Worm (Caenorhabditis elegans) whole organism, young adult: ENCODE results near the gene T05A8.6.
"Not testable (repeated sequence)": the region's sequence is repeated elsewhere in the genome, so short reads cannot be mapped to it uniquely, and the experiment has no call there.

Experiments
- B0019.2 ChIP-seq: fragments of 200-800 bp; sonication (Bioruptor generic); conservative IDR thresholded peaks from 2 replicates; pipeline ENCODE4 v1.3.6; 2022; ENCODE audit warnings: missing genetic modification reagents, missing genetic modification characterization, missing compliant biosample characterization
- D2030.7 ChIP-seq: fragments of 200-800 bp; sonication (Bioruptor generic); IDR thresholded peaks from 2 replicates; pipeline ENCODE4 v1.3.6; 2022; ENCODE audit warnings: missing genetic modification reagents, missing genetic modification characterization, missing compliant biosample characterization
- F37B4.10 ChIP-seq: fragments of 200-800 bp; sonication (Bioruptor generic); IDR thresholded peaks from 2 replicates; pipeline ENCODE4 v1.3.6; 2022; ENCODE audit warnings: missing genetic modification characterization, missing compliant biosample characterization
- F49E8.2 ChIP-seq: sonication (generic microtip); optimal IDR thresholded peaks from 3 replicates; lab custom pipeline; 2017; ENCODE audit warnings: missing genetic modification characterization, mild to moderate bottlenecking, missing compliant biosample characterization, antibody characterized with exemption, moderate library complexity; ENCODE audit not compliant: insufficient read depth
- F52B5.7 ChIP-seq: sonication (generic microtip); optimal IDR thresholded peaks from 2 replicates; lab custom pipeline; 2016; ENCODE audit warnings: mild to moderate bottlenecking, missing genetic modification characterization, missing compliant biosample characterization
- aptf-2 ChIP-seq: fragments of 200-800 bp; sonication (Bioruptor generic); conservative IDR thresholded peaks from 2 replicates; pipeline ENCODE4 v1.3.6; 2022; ENCODE audit warnings: missing genetic modification reagents, missing genetic modification characterization, missing compliant biosample characterization
- bed-2 ChIP-seq: fragments of 200-800 bp; sonication (Bioruptor generic); IDR thresholded peaks from 2 replicates; pipeline ENCODE4 v1.3.6; 2022; ENCODE audit warnings: missing genetic modification reagents, missing genetic modification characterization, missing compliant biosample characterization
- cebp-2 ChIP-seq: fragments of 200-800 bp; sonication (Bioruptor generic); IDR thresholded peaks from 2 replicates; pipeline ENCODE4 v1.3.6; 2022; ENCODE audit warnings: missing genetic modification characterization, missing compliant biosample characterization
- ceh-27 ChIP-seq: fragments of 200-800 bp; sonication (Bioruptor generic); optimal IDR thresholded peaks from 2 replicates; lab custom pipeline; 2018; ENCODE audit warnings: mild to moderate bottlenecking, missing genetic modification characterization, moderate library complexity, missing compliant biosample characterization
- ceh-40 ChIP-seq: fragments of 200-800 bp; sonication (Bioruptor generic); IDR thresholded peaks from 2 replicates; pipeline ENCODE4 v1.3.6; 2022; ENCODE audit warnings: missing genetic modification characterization, missing compliant biosample characterization
- ceh-79 ChIP-seq: sonication (generic microtip); optimal IDR thresholded peaks from 2 replicates; lab custom pipeline; 2017; ENCODE audit warnings: mild to moderate bottlenecking, missing genetic modification characterization, missing compliant biosample characterization
- die-1 ChIP-seq: sonication (generic microtip); optimal IDR thresholded peaks from 2 replicates; lab custom pipeline; 2016; ENCODE audit warnings: missing genotype, mild to moderate bottlenecking, missing genetic modification characterization, missing compliant biosample characterization
- efl-1 ChIP-seq: fragments of 150-350 bp; optimal IDR thresholded peaks from 2 replicates; lab custom pipeline; 2014; ENCODE audit warnings: missing biosample characterization, missing genetic modification reagents, missing genetic modification characterization
- hrde-1 ChIP-seq: sonication (generic microtip); optimal IDR thresholded peaks from 2 replicates; lab custom pipeline; 2016; ENCODE audit warnings: missing genetic modification characterization, mild to moderate bottlenecking, missing compliant biosample characterization, moderate library complexity, missing genotype, missing genetic modification reagents, borderline replicate concordance
- lin-26 ChIP-seq: fragments of 200-800 bp; sonication (Bioruptor generic); IDR thresholded peaks from 2 replicates; pipeline ENCODE4 v1.3.6; 2022; ENCODE audit warnings: missing genetic modification reagents, missing genetic modification characterization, missing compliant biosample characterization
- lin-35 ChIP-seq, 3 experiments: fragments of 150-350 bp in 2 of 3; sonication (generic microtip) in 1 of 3; optimal IDR thresholded peaks; 2 replicates each; lab custom pipeline; 2014 to 2018; ENCODE audit warnings: missing biosample characterization in 3 of 3, missing genetic modification characterization in 3 of 3, missing genetic modification reagents in 3 of 3
- lsy-27 ChIP-seq: sonication (generic microtip); optimal IDR thresholded peaks from 2 replicates; lab custom pipeline; 2017; ENCODE audit warnings: missing genetic modification characterization, mild to moderate bottlenecking, missing compliant biosample characterization, antibody characterized with exemption, missing genotype, borderline replicate concordance; ENCODE audit not compliant: insufficient read depth
- pbrm-1 ChIP-seq: fragments of 200-800 bp; sonication (Bioruptor generic); IDR thresholded peaks from 2 replicates; pipeline ENCODE4 v1.3.6; 2022; ENCODE audit warnings: missing genetic modification reagents, missing genetic modification characterization, missing compliant biosample characterization
- sea-2 ChIP-seq: fragments of 200-800 bp; sonication (Bioruptor generic); IDR thresholded peaks from 2 replicates; pipeline ENCODE4 v1.3.6; 2022; ENCODE audit warnings: missing genetic modification characterization, missing compliant biosample characterization
- somi-1 ChIP-seq: fragments of 200-800 bp; sonication (Bioruptor generic); optimal IDR thresholded peaks from 2 replicates; lab custom pipeline; 2018; ENCODE audit warnings: mild to moderate bottlenecking, missing genetic modification characterization, missing compliant biosample characterization
- tbx-9 ChIP-seq: sonication (generic microtip); optimal IDR thresholded peaks from 2 replicates; lab custom pipeline; 2016; ENCODE audit warnings: borderline replicate concordance, missing genetic modification characterization, inconsistent platforms, missing compliant biosample characterization
- zfh-2 ChIP-seq: fragments of 200-800 bp; sonication (Bioruptor generic); conservative IDR thresholded peaks from 2 replicates; pipeline ENCODE4 v1.3.6; 2022; ENCODE audit warnings: missing genetic modification reagents, missing genetic modification characterization, missing compliant biosample characterization
- ztf-25 ChIP-seq: fragments of 200-800 bp; sonication (Bioruptor generic); IDR thresholded peaks from 2 replicates; pipeline ENCODE4 v1.3.6; 2022; ENCODE audit warnings: missing genetic modification reagents, missing genetic modification characterization, missing compliant biosample characterization

The T05A8.6 gene

ce11 chrII:2692476-2692875 is 47.0 kb downstream of the T05A8.6 start, which contains the start of gene set-11:
TSS of gene set-11 (minus strand) at chrII:2692576.
- TF ChIP-seq sea-2 (GFP tag; lab: Robert Waterston, UW) (no peak), somi-1 (GFP tag; lab: Kevin White, UChicago) (no peak), hrde-1 (tag; lab: Kevin White, UChicago) (no peak), tbx-9 (tag; lab: Kevin White, UChicago) (no peak), efl-1 (GFP tag; lab: Kevin White, UChicago) (no peak)

- TF ChIP-seq aptf-2 (GFP tag; lab: Robert Waterston, UW) (no peak), ztf-25 (GFP tag; lab: Robert Waterston, UW) (no peak), F52B5.7 (tag; lab: Kevin White, UChicago) (no peak), bed-2 (GFP tag; lab: Robert Waterston, UW) (no peak), B0019.2 (GFP tag; lab: Robert Waterston, UW) (no peak), ceh-27 (GFP tag; lab: Kevin White, UChicago) (no peak), F49E8.2 (tag; lab: Kevin White, UChicago) (no peak), cebp-2 (no peak), lin-26 (GFP tag; lab: Robert Waterston, UW) (no peak), die-1 (tag; lab: Kevin White, UChicago) (no peak), D2030.7 (GFP tag; lab: Robert Waterston, UW) (no peak), ceh-40 (no peak), lin-35 (GFP tag; optimal IDR thresholded peaks at IDR 0.05; lab: Kevin White, UChicago) (no peak), zfh-2 (GFP tag; lab: Robert Waterston, UW) (no peak), lsy-27 (tag; lab: Kevin White, UChicago) (no peak)
Observed at ce11 chrII:2690080-2690479, 49.4 kb downstream of the T05A8.6 start, which contains the start of gene nspf-3. TSS of gene nspf-3 (minus strand) at chrII:2690180.

ce11 chrII:2688616-2689015 is 50.9 kb downstream of the T05A8.6 start, which contains the start of gene nspf-2:
TSS of gene nspf-2 (plus strand) at chrII:2688916.
- not testable (repeated sequence) for TF ChIP-seq F37B4.10 (GFP tag; lab: Robert Waterston, UW); ceh-79 (tag; lab: Kevin White, UChicago); pbrm-1 (GFP tag; lab: Robert Waterston, UW)
